Worm (Caenorhabditis elegans) whole organism, L1 larva: Measurements from ENCODE around the gene zip-7.

Experiments used
- ceh-63 ChIP-seq: fragments of 200-800 bp; sonication (Bioruptor generic); optimal IDR thresholded peaks from 2 replicates; lab custom pipeline; 2018; ENCODE audit warnings: mild to moderate bottlenecking, missing genetic modification characterization, missing compliant biosample characterization
- egl-27 ChIP-seq, 2 experiments: fragments of 150-350 bp in 1 of 2; sonication (generic microtip); optimal IDR thresholded peaks; 3 replicates each; lab custom pipeline; 2017 to 2018; ENCODE audit warnings: missing biosample characterization in 2 of 2, missing genetic modification characterization in 2 of 2, missing genetic modification reagents in 2 of 2
- nhr-77 ChIP-seq: fragments of 150-350 bp; optimal IDR thresholded peaks from 2 replicates; lab custom pipeline; 2014; ENCODE audit warnings: missing biosample characterization, missing genetic modification characterization

ce11 chrIV:16501855-16502254 is 3.6 kb downstream of the zip-7 start:
- TF ChIP-seq egl-27 (tag; optimal IDR thresholded peaks at IDR 0.05; lab: Kevin White, UChicago) (peak in 1 of 2 experiments; percentile 35), nhr-77 (peak; percentile 41), ceh-63 (GFP tag; lab: Kevin White, UChicago) (no peak)
